Fruit fly (Drosophila melanogaster): Measurements from ENCODE around the gene CG7655.

CG7655 gene

dm6 chr3R:17682244-17682773 is at the start of gene CG7655, which contains the start of gene alt:
Gene CG7655 (plus strand): TSS chr3R:17682669.
Gene alt (minus strand): TSS chr3R:17682515.
- TF ChIP-seq h (optimal IDR thresholded peaks at IDR 0.05) (no peak), insv (optimal IDR thresholded peaks at IDR 0.05) (no peak), psq (optimal IDR thresholded peaks at IDR 0.05) (no peak), Sin3A (optimal IDR thresholded peaks at IDR 0.05) (no peak), ttk (optimal IDR thresholded peaks at IDR 0.05) (no peak), Myc (optimal IDR thresholded peaks at IDR 0.05) (no peak)

- TF ChIP-seq insv (optimal IDR thresholded peaks at IDR 0.05), result no peak
- TF ChIP-seq Myc (optimal IDR thresholded peaks at IDR 0.05), result no peak
- no peak for TF ChIP-seq h (optimal IDR thresholded peaks at IDR 0.05)
- TF ChIP-seq ttk (optimal IDR thresholded peaks at IDR 0.05), result no peak
- no peak for TF ChIP-seq psq (optimal IDR thresholded peaks at IDR 0.05)
Measured at dm6 chr3R:17644019-17644418, 38.5 kb upstream of the CG7655 start.

- TF ChIP-seq ttk (optimal IDR thresholded peaks at IDR 0.05) (no peak), psq (optimal IDR thresholded peaks at IDR 0.05) (no peak), h (optimal IDR thresholded peaks at IDR 0.05) (no peak), Myc (optimal IDR thresholded peaks at IDR 0.05) (no peak), Sin3A (optimal IDR thresholded peaks at IDR 0.05) (no peak), insv (optimal IDR thresholded peaks at IDR 0.05) (no peak)
Measured at dm6 chr3R:17645239-17645638, 37.2 kb upstream of the CG7655 start.

dm6 chr3R:17646102-17647050 is 36.1 kb upstream of the CG7655 start:
- no peak for TF ChIP-seq ttk (optimal IDR thresholded peaks at IDR 0.05)
- no peak for TF ChIP-seq h (optimal IDR thresholded peaks at IDR 0.05)
- TF ChIP-seq Myc (optimal IDR thresholded peaks at IDR 0.05), result no peak
- TF ChIP-seq insv (optimal IDR thresholded peaks at IDR 0.05), result no peak
- TF ChIP-seq Sin3A (optimal IDR thresholded peaks at IDR 0.05), result no peak
- TF ChIP-seq psq (optimal IDR thresholded peaks at IDR 0.05), result no peak

- TF ChIP-seq insv (optimal IDR thresholded peaks at IDR 0.05), result no peak
- no peak for TF ChIP-seq psq (optimal IDR thresholded peaks at IDR 0.05)
- no peak for TF ChIP-seq Sin3A (optimal IDR thresholded peaks at IDR 0.05)
- TF ChIP-seq h (optimal IDR thresholded peaks at IDR 0.05), result no peak
- no peak for TF ChIP-seq Myc (optimal IDR thresholded peaks at IDR 0.05)
- TF ChIP-seq ttk (optimal IDR thresholded peaks at IDR 0.05), result no peak
Measured at dm6 chr3R:17647444-17647843, 35.0 kb upstream of the CG7655 start, which contains the start of gene CG14322. Gene CG14322 (plus strand): TSS chr3R:17647679.

- TF ChIP-seq Sin3A (optimal IDR thresholded peaks at IDR 0.05) (no peak), insv (optimal IDR thresholded peaks at IDR 0.05) (no peak), h (optimal IDR thresholded peaks at IDR 0.05) (no peak), Myc (optimal IDR thresholded peaks at IDR 0.05) (no peak), psq (optimal IDR thresholded peaks at IDR 0.05) (no peak), ttk (optimal IDR thresholded peaks at IDR 0.05) (no peak)
Measured at dm6 chr3R:17653879-17654278, 28.6 kb upstream of the CG7655 start.

- TF ChIP-seq h (optimal IDR thresholded peaks at IDR 0.05), result no peak
- TF ChIP-seq Sin3A (optimal IDR thresholded peaks at IDR 0.05), result no peak
- TF ChIP-seq Myc (optimal IDR thresholded peaks at IDR 0.05), result no peak
- TF ChIP-seq insv (optimal IDR thresholded peaks at IDR 0.05), result no peak
- no peak for TF ChIP-seq ttk (optimal IDR thresholded peaks at IDR 0.05)
- TF ChIP-seq psq (optimal IDR thresholded peaks at IDR 0.05), result no peak
Measured at dm6 chr3R:17655040-17655439, 27.4 kb upstream of the CG7655 start.

- TF ChIP-seq insv (optimal IDR thresholded peaks at IDR 0.05), result no peak
- no peak for TF ChIP-seq h (optimal IDR thresholded peaks at IDR 0.05)
- TF ChIP-seq Sin3A (optimal IDR thresholded peaks at IDR 0.05), result no peak
- no peak for TF ChIP-seq psq (optimal IDR thresholded peaks at IDR 0.05)
- no peak for TF ChIP-seq Myc (optimal IDR thresholded peaks at IDR 0.05)
- no peak for TF ChIP-seq ttk (optimal IDR thresholded peaks at IDR 0.05)
Measured at dm6 chr3R:17656923-17657322, 25.5 kb upstream of the CG7655 start.

dm6 chr3R:17666061-17666796 is 16.2 kb upstream of the CG7655 start:
- TF ChIP-seq Myc (optimal IDR thresholded peaks at IDR 0.05), result no peak
- TF ChIP-seq Sin3A (optimal IDR thresholded peaks at IDR 0.05), result no peak
- no peak for TF ChIP-seq insv (optimal IDR thresholded peaks at IDR 0.05)
- no peak for TF ChIP-seq psq (optimal IDR thresholded peaks at IDR 0.05)
- TF ChIP-seq ttk (optimal IDR thresholded peaks at IDR 0.05), result no peak
- no peak for TF ChIP-seq h (optimal IDR thresholded peaks at IDR 0.05)

DNA sequence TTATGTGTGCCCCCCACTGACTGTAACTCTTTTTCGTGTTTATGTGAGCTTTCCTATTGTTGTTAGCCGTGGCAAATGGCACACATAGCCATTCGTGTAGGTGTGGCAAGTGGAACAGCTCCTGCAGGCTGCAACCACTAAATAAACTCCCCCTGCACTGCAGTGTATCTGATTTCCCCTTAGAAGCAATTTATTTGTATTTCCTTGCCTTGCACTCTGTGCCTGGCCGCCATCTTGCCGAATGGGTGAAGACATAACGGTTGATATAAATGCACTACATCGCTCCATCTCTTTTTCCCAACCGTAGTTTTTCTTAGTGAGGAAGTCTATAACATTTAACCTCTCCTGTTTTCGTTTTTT is 15.7 kb upstream of the CG7655 start:
- TF ChIP-seq ttk (optimal IDR thresholded peaks at IDR 0.05), result no peak
- no peak for TF ChIP-seq Myc (optimal IDR thresholded peaks at IDR 0.05)
- no peak for TF ChIP-seq Sin3A (optimal IDR thresholded peaks at IDR 0.05)
- no peak for TF ChIP-seq insv (optimal IDR thresholded peaks at IDR 0.05)
- TF ChIP-seq h (optimal IDR thresholded peaks at IDR 0.05), result no peak
- TF ChIP-seq psq (optimal IDR thresholded peaks at IDR 0.05), result no peak

- TF ChIP-seq h (optimal IDR thresholded peaks at IDR 0.05) (no peak), Sin3A (optimal IDR thresholded peaks at IDR 0.05) (no peak), insv (optimal IDR thresholded peaks at IDR 0.05) (no peak), Myc (optimal IDR thresholded peaks at IDR 0.05) (no peak), ttk (optimal IDR thresholded peaks at IDR 0.05) (no peak), psq (optimal IDR thresholded peaks at IDR 0.05) (no peak)
Measured at dm6 chr3R:17667279-17667678, 15.2 kb upstream of the CG7655 start, which contains the start of gene CG45045. Gene CG45045 (plus strand): TSS chr3R:17667572.

DNA sequence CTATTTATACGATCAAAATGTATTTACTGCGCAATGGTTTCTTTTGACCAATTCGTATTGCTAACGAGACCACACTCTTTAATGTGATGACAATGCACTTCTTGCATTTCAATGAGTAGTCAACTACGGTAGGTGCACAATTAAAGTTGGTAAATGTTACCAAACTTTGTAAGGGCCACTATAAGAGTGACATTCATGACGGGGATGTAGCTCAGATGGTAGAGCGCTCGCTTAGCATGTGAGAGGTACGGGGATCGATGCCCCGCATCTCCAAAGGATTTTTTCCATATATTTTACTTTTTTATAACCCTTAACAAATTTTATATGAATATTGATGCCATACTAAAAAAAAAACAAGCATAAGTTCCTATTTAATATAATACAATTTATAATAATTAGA is 14.5 kb upstream of the CG7655 start:
- TF ChIP-seq psq (optimal IDR thresholded peaks at IDR 0.05) (no peak), Sin3A (optimal IDR thresholded peaks at IDR 0.05) (no peak), insv (optimal IDR thresholded peaks at IDR 0.05) (no peak), ttk (optimal IDR thresholded peaks at IDR 0.05) (no peak), h (optimal IDR thresholded peaks at IDR 0.05) (no peak), Myc (optimal IDR thresholded peaks at IDR 0.05) (no peak)
